Worm (Caenorhabditis elegans) whole organism, L4 larva: ENCODE data around the gene amx-1.
A peak's percentile ranks its signal among the peaks of the same experiment; 100 is the strongest.

ENCODE experiments used
- F10B5.3 ChIP-seq: sonication (generic microtip); optimal IDR thresholded peaks from 2 replicates; lab custom pipeline; 2016; ENCODE audit warnings: mild to moderate bottlenecking, missing genetic modification characterization, missing compliant biosample characterization
- F37D6.2 ChIP-seq: sonication (generic microtip); optimal IDR thresholded peaks from 2 replicates; lab custom pipeline; 2016; ENCODE audit warnings: mild to moderate bottlenecking, missing genetic modification characterization, missing compliant biosample characterization
- R02D3.7 ChIP-seq: fragments of 150-350 bp; sonication (generic microtip); optimal IDR thresholded peaks from 3 replicates; lab custom pipeline; 2014; ENCODE audit warnings: missing biosample characterization, missing genetic modification characterization
- T20F7.1 ChIP-seq: fragments of 200-800 bp; sonication (Bioruptor generic); optimal IDR thresholded peaks from 2 replicates; lab custom pipeline; 2018; ENCODE audit warnings: mild to moderate bottlenecking, missing genetic modification characterization, missing compliant biosample characterization
- Y105C5A.15 ChIP-seq: fragments of 200-800 bp; sonication (Bioruptor generic); IDR thresholded peaks from 2 replicates; pipeline ENCODE4 v1.3.6; 2022; ENCODE audit warnings: missing genetic modification characterization, missing compliant biosample characterization
- Y48G9A.11 ChIP-seq: fragments of 200-800 bp; sonication (Bioruptor generic); IDR thresholded peaks from 2 replicates; pipeline ENCODE4 v1.3.6; 2022; ENCODE audit warnings: missing genetic modification reagents, missing genetic modification characterization, missing compliant biosample characterization
- Y75B8A.6 ChIP-seq: fragments of 200-800 bp; sonication (Bioruptor generic); IDR thresholded peaks from 2 replicates; pipeline ENCODE4 v1.3.6; 2022; ENCODE audit warnings: missing genetic modification reagents, missing genetic modification characterization, missing compliant biosample characterization
- ZK337.2 ChIP-seq: fragments of 200-800 bp; sonication (Bioruptor generic); IDR thresholded peaks from 2 replicates; pipeline ENCODE4 v1.3.6; 2022; ENCODE audit warnings: missing genetic modification reagents, missing genetic modification characterization, missing compliant biosample characterization
- aha-1 ChIP-seq: fragments of 150-350 bp; peaks from one replicate; lab custom pipeline; 2014; ENCODE audit warnings: missing biosample characterization, missing genetic modification characterization
- ama-1 ChIP-seq: fragments of 150-350 bp; optimal IDR thresholded peaks from 2 replicates; lab custom pipeline; 2014; ENCODE audit warnings: inconsistent platforms, mixed read lengths
- ceh-44 ChIP-seq: fragments of 200-800 bp; sonication (Bioruptor generic); IDR thresholded peaks from 2 replicates; pipeline ENCODE4 v1.3.6; 2022; ENCODE audit warnings: missing genetic modification reagents, missing genetic modification characterization, missing compliant biosample characterization
- ctbp-1 ChIP-seq: fragments of 200-800 bp; sonication (Bioruptor generic); IDR thresholded peaks from 2 replicates; pipeline ENCODE4 v1.3.6; 2022; ENCODE audit warnings: missing genetic modification reagents, missing genetic modification characterization, missing compliant biosample characterization
- daf-19 ChIP-seq: fragments of 200-800 bp; sonication (Bioruptor generic); conservative IDR thresholded peaks from 2 replicates; pipeline ENCODE4 v1.3.6; 2022; ENCODE audit warnings: missing genetic modification characterization, missing compliant biosample characterization
- dmd-9 ChIP-seq: fragments of 200-800 bp; sonication (Bioruptor generic); IDR thresholded peaks from 2 replicates; pipeline ENCODE4 v1.3.6; 2022; ENCODE audit warnings: missing genetic modification reagents, missing genetic modification characterization, missing compliant biosample characterization
- dpl-1 ChIP-seq: fragments of 150-350 bp; optimal IDR thresholded peaks from 2 replicates; lab custom pipeline; 2014; ENCODE audit warnings: missing biosample characterization, missing genetic modification reagents, missing genetic modification characterization
- egl-27 ChIP-seq: sonication (generic microtip); optimal IDR thresholded peaks from 3 replicates; lab custom pipeline; 2017; ENCODE audit warnings: missing biosample characterization, missing genetic modification reagents, missing genetic modification characterization
- egl-43 ChIP-seq: fragments of 200-800 bp; sonication (Bioruptor generic); IDR thresholded peaks from 2 replicates; pipeline ENCODE4 v1.3.6; 2022; ENCODE audit warnings: missing genetic modification reagents, missing genetic modification characterization, missing compliant biosample characterization
- fos-1 ChIP-seq: fragments of 150-350 bp; optimal IDR thresholded peaks from 2 replicates; lab custom pipeline; 2014; ENCODE audit warnings: missing biosample characterization, missing genetic modification characterization
- hif-1 ChIP-seq, 2 experiments: sonication (generic microtip); optimal IDR thresholded peaks; 2 replicates each; lab custom pipeline; 2016 to 2017; ENCODE audit warnings: missing compliant biosample characterization in 2 of 2, missing genetic modification characterization in 2 of 2, missing genetic modification reagents in 2 of 2, missing genotype in 2 of 2, mild to moderate bottlenecking in 1 of 2
- hlh-11 ChIP-seq: fragments of 200-800 bp; sonication (Bioruptor generic); optimal IDR thresholded peaks from 2 replicates; lab custom pipeline; 2018; ENCODE audit warnings: mild to moderate bottlenecking, missing genetic modification characterization, missing compliant biosample characterization
- jun-1 ChIP-seq: fragments of 150-350 bp; optimal IDR thresholded peaks from 2 replicates; lab custom pipeline; 2014; ENCODE audit warnings: missing biosample characterization, missing genetic modification reagents, missing genetic modification characterization
- lin-15B ChIP-seq: fragments of 150-350 bp; sonication (generic microtip); optimal IDR thresholded peaks from 3 replicates; lab custom pipeline; 2014; ENCODE audit warnings: missing biosample characterization, missing genetic modification characterization
- lir-3 ChIP-seq: sonication (generic microtip); optimal IDR thresholded peaks from 2 replicates; lab custom pipeline; 2016; ENCODE audit warnings: mild to moderate bottlenecking, missing genetic modification characterization, missing compliant biosample characterization
- mdl-1 ChIP-seq, 2 experiments: fragments of 150-350 bp in 1 of 2; sonication (generic microtip) in 1 of 2; optimal IDR thresholded peaks; 2 replicates each; lab custom pipeline; 2014 to 2017; ENCODE audit warnings: missing biosample characterization in 2 of 2, missing genetic modification characterization in 2 of 2
- mdt-29 ChIP-seq: fragments of 200-800 bp; sonication (Bioruptor generic); IDR thresholded peaks from 2 replicates; pipeline ENCODE4 v1.3.6; 2022; ENCODE audit warnings: missing genetic modification reagents, missing genetic modification characterization, missing compliant biosample characterization
- mxl-2 ChIP-seq: fragments of 200-800 bp; sonication (Bioruptor generic); conservative IDR thresholded peaks from 2 replicates; pipeline ENCODE4 v1.3.6; 2022; ENCODE audit warnings: missing genetic modification reagents, missing genetic modification characterization, missing compliant biosample characterization
- nhr-10 ChIP-seq: fragments of 150-350 bp; optimal IDR thresholded peaks from 2 replicates; lab custom pipeline; 2014; ENCODE audit warnings: missing biosample characterization, missing genetic modification characterization
- nhr-11 ChIP-seq: fragments of 150-350 bp; optimal IDR thresholded peaks from 2 replicates; lab custom pipeline; 2014; ENCODE audit warnings: missing biosample characterization, missing genetic modification characterization
- nhr-42 ChIP-seq: fragments of 200-800 bp; sonication (Bioruptor generic); IDR thresholded peaks from 2 replicates; pipeline ENCODE4 v1.3.6; 2022; ENCODE audit warnings: missing genetic modification characterization, missing compliant biosample characterization
- nhr-48 ChIP-seq: sonication (generic microtip); optimal IDR thresholded peaks from 2 replicates; lab custom pipeline; 2016; ENCODE audit warnings: mild to moderate bottlenecking, missing genetic modification characterization, missing compliant biosample characterization
- nhr-6 ChIP-seq: fragments of 150-350 bp; optimal IDR thresholded peaks from 2 replicates; lab custom pipeline; 2014; ENCODE audit warnings: missing biosample characterization, missing genetic modification characterization
- nhr-76 ChIP-seq: fragments of 150-350 bp; optimal IDR thresholded peaks from 2 replicates; lab custom pipeline; 2014; ENCODE audit warnings: missing biosample characterization, missing genetic modification characterization
- pqm-1 ChIP-seq: sonication (generic microtip); optimal IDR thresholded peaks from 2 replicates; lab custom pipeline; 2017; ENCODE audit warnings: missing biosample characterization, missing genetic modification characterization
- rbr-2 ChIP-seq: sonication (generic microtip); optimal IDR thresholded peaks from 2 replicates; lab custom pipeline; 2016; ENCODE audit warnings: missing genotype, missing genetic modification characterization, missing compliant biosample characterization
- saeg-2 ChIP-seq: fragments of 200-800 bp; sonication (Bioruptor generic); IDR thresholded peaks from 2 replicates; pipeline ENCODE4 v1.3.6; 2022; ENCODE audit warnings: missing genetic modification reagents, missing genetic modification characterization, missing compliant biosample characterization
- unc-62 ChIP-seq, 3 experiments: fragments of 150-350 bp in 1 of 3; sonication (generic microtip); optimal IDR thresholded peaks in 2 of 3; peaks in 1 of 3; 1 replicate in 1 of 3; 2 replicates in 2 of 3; lab custom pipeline; 2014 to 2017; ENCODE audit warnings: missing biosample characterization in 3 of 3, missing genetic modification characterization in 3 of 3, missing genetic modification reagents in 3 of 3, missing genotype in 1 of 3
- vab-7 ChIP-seq: fragments of 200-800 bp; sonication (Bioruptor generic); IDR thresholded peaks from 2 replicates; pipeline ENCODE4 v1.3.6; 2022; ENCODE audit warnings: missing genetic modification reagents, missing genetic modification characterization, missing compliant biosample characterization
- zag-1 ChIP-seq: fragments of 150-350 bp; optimal IDR thresholded peaks from 2 replicates; lab custom pipeline; 2014; ENCODE audit warnings: missing biosample characterization, missing genetic modification characterization
- zip-11 ChIP-seq: fragments of 200-800 bp; sonication (Bioruptor generic); IDR thresholded peaks from 2 replicates; pipeline ENCODE4 v1.3.6; 2022; ENCODE audit warnings: missing genetic modification characterization, missing compliant biosample characterization
- zip-2 ChIP-seq: fragments of 150-350 bp; optimal IDR thresholded peaks from 2 replicates; lab custom pipeline; 2014; ENCODE audit warnings: missing biosample characterization, missing genetic modification characterization
- ztf-11 ChIP-seq: fragments of 150-350 bp; optimal IDR thresholded peaks from 2 replicates; lab custom pipeline; 2014; ENCODE audit warnings: missing biosample characterization, missing genetic modification characterization
- ztf-7 ChIP-seq: fragments of 150-350 bp; optimal IDR thresholded peaks from 2 replicates; lab custom pipeline; 2014; ENCODE audit warnings: missing biosample characterization, missing genetic modification characterization

Gene amx-1

DNA sequence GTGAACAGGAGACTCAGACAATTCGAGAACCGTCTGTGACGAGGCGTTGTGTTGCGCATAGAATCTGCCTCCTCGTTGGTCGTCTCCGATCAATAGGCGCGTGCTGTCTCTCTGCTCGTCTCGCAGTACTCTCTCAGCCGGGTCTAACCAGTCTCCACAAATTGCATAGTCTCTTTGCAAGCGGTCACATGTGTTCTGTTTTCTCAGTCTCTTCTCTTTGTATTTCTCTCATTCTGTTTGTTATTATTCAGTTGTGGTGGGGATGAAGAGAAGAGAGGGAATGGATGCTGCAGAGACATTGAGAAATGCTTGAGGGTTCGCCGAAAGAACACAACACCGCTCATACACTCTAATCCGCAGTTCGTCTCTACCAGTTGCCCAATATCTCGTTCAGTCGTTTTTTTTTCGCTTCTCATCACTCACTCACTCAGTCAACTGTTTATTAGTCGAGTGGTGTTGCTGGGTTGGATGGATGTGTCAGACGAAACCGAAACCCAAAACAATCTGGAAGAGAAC, 20.8 kb upstream of the amx-1 start (continued):
- TF ChIP-seq daf-19 (GFP tag; lab: Robert Waterston, UW) (0 out of 2 replicates have a peak, but pooled peaks have one; percentile 60), nhr-42 (GFP tag; lab: Robert Waterston, UW) (peak; percentile 90), ZK337.2 (GFP tag; lab: Robert Waterston, UW) (peak; percentile 23; the same call in 1 of the 2 replicates), T20F7.1 (peak; percentile 73), ztf-7 (tag; lab: Kevin White, UChicago) (peak; percentile 81), dpl-1 (GFP tag; lab: Kevin White, UChicago) (peak; percentile 77), pqm-1 (tag; lab: Kevin White, UChicago) (no peak), hlh-11 (peak; percentile 99), ama-1 (lab: Kevin White, UChicago) (peak; percentile 74), mdt-29 (peak; percentile 86), Y105C5A.15 (no peak), Y48G9A.11 (GFP tag; lab: Robert Waterston, UW) (no peak), mdl-1 (tag; optimal IDR thresholded peaks at IDR 0.05; lab: Kevin White, UChicago) (peak; percentile 99 to 100), lin-15B (no peak), nhr-11 (peak; percentile 97), R02D3.7 (tag; lab: Kevin White, UChicago) (no peak), dmd-9 (GFP tag; lab: Robert Waterston, UW) (no peak), F10B5.3 (tag; lab: Kevin White, UChicago) (peak; percentile 29), rbr-2 (tag; lab: Kevin White, UChicago) (peak; percentile 97), nhr-6 (peak; percentile 94), lir-3 (no peak), ctbp-1 (GFP tag; lab: Robert Waterston, UW) (peak; percentile 96), zag-1 (tag; lab: Kevin White, UChicago) (peak; percentile 86), Y75B8A.6 (GFP tag; lab: Robert Waterston, UW) (no peak), F37D6.2 (tag; lab: Kevin White, UChicago) (peak; percentile 89), fos-1 (peak; percentile 32), saeg-2 (GFP tag; lab: Robert Waterston, UW) (peak; percentile 82; the same call in 1 of the 2 replicates), nhr-48 (tag; lab: Kevin White, UChicago) (peak; percentile 93)

DNA sequence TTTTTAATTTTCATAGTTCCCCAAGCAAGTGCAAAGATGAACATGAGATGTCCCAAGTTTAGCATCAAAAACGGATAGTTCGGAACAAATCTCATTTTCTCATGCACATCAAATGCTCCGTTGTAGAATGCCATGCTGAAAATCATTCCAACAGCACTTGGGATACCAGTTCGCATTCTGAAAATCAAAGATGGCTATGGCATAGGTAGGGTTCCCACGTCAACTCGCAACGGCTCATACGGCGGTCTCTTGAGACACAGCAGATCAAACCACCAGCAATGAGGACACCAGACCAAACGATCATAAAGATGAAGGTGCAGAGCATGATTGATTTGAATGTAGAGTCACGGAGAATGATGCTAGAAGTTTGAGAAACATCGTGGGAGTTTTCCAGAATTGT, 19.1 kb upstream of the amx-1 start:
- TF ChIP-seq mxl-2 (GFP tag; lab: Robert Waterston, UW) = no peak
- peak in 1 of 2 experiments; percentile 73 for TF ChIP-seq unc-62 (GFP tag; optimal IDR thresholded peaks at IDR 0.05 in 1 of 2; lab: Kevin White, UChicago)
- TF ChIP-seq unc-62 (tag; optimal IDR thresholded peaks at IDR 0.05; lab: Kevin White, UChicago) = no peak
- peak; percentile 64 for TF ChIP-seq aha-1 (tag; lab: Kevin White, UChicago)

DNA sequence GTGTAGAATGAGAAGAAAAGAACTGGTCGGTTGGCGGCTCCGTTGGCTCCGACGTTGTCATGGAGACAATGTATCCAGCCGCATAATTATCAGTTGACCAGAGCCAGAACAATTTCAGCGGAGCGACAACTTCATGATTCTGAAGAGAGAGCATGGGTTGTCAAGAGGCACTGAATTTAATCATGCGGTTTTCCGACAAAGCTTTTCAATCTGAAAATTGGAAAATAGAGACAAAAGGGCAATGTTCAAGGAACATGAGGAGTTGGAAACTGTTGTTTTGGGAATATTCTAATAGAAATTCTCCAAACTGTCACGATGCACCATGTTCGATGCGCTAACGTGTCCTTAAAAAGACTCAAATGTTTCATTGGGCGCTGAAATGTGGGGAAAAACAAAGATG, 17.8 kb upstream of the amx-1 start, which contains the start of gene xbx-5:
xbx-5 (minus strand) TSS at position 56 of the 400 bp plus-strand sequence.
- TF ChIP-seq nhr-10 (tag; lab: Kevin White, UChicago) (peak; percentile 39), zip-2 (tag; lab: Kevin White, UChicago) (no peak), Y48G9A.11 (GFP tag; lab: Robert Waterston, UW) (no peak), zip-11 (no peak), jun-1 (tag; lab: Kevin White, UChicago) (no peak), ztf-11 (no peak), ceh-44 (GFP tag; lab: Robert Waterston, UW) (no peak), dmd-9 (GFP tag; lab: Robert Waterston, UW) (no peak), hif-1 (tag; optimal IDR thresholded peaks at IDR 0.05; lab: Kevin White, UChicago) (no peak), egl-27 (tag; lab: Kevin White, UChicago) (no peak), pqm-1 (tag; lab: Kevin White, UChicago) (no peak), egl-43 (GFP tag; lab: Robert Waterston, UW) (no peak), F37D6.2 (tag; lab: Kevin White, UChicago) (no peak), Y105C5A.15 (no peak), vab-7 (GFP tag; lab: Robert Waterston, UW) (no peak), nhr-76 (no peak), ama-1 (lab: Kevin White, UChicago) (peak; percentile 9), aha-1 (tag; lab: Kevin White, UChicago) (peak; percentile 91), lir-3 (no peak)
